Fruit fly (Drosophila melanogaster): ENCODE measurements around the gene CG17129.

DNA sequence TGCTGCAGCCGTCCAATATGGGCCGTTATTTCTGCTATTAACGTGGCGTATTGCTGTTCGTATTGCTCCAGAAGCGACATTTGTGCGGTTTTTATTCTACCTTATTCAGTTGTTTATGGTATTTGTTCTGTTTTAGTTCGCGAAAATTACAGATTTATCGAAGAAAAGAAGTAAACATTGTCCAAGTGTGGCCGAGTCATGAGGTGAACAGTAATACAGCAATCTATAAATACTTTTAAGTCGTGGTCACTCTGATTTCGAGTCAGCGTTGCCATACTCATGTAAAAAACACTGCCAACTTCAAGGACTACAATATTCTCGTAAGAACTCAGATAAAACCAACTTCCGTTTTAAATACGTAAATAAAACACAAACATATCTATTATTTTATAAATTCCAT is 12.6 kb upstream of the CG17129 start, which contains the start of gene Vti1a:
- TF ChIP-seq Hr78 (GFP tag; optimal IDR thresholded peaks at IDR 0.05) (no peak), h (GFP tag; optimal IDR thresholded peaks at IDR 0.05) (no peak), fru (GFP tag; optimal IDR thresholded peaks at IDR 0.05) (no peak), tai (GFP tag; optimal IDR thresholded peaks at IDR 0.05) (no peak), pan (optimal IDR thresholded peaks at IDR 0.05) (no peak), Myc (optimal IDR thresholded peaks at IDR 0.05) (no peak), lola (GFP tag; optimal IDR thresholded peaks at IDR 0.05) (no peak)
